Fruit fly (Drosophila melanogaster): ENCODE measurements around the gene CG2680.

The CG2680 gene

dm6 chrX:2732127-2732526 is 24.9 kb upstream of the CG2680 start, which contains the start of the genes ttm50 and CG2712 (continued):
- TF ChIP-seq CG4404 (GFP tag; IDR thresholded peaks at IDR 0.05) = peak; percentile 60
- peak; percentile 42; the same call in 1 of the 2 replicates for TF ChIP-seq Scr (GFP tag; IDR thresholded peaks at IDR 0.05; ENCODE audit: partially characterized antibody)
- TF ChIP-seq ac (GFP tag; optimal IDR thresholded peaks at IDR 0.05) = no peak
- TF ChIP-seq Sox102F (GFP tag; optimal IDR thresholded peaks at IDR 0.05) = no peak
- no peak for TF ChIP-seq Hr39 (optimal IDR thresholded peaks at IDR 0.05)
- TF ChIP-seq fu2 (GFP tag; optimal IDR thresholded peaks at IDR 0.05) = no peak
- TF ChIP-seq CHES-1-like (GFP tag; optimal IDR thresholded peaks at IDR 0.05) = no peak
- no peak for TF ChIP-seq wor (GFP tag; IDR thresholded peaks at IDR 0.05)
- TF ChIP-seq Adf1 (GFP tag; IDR thresholded peaks at IDR 0.05) = 0 out of 2 replicates have a peak, but pooled peaks have one; percentile 25
- peak; percentile 0 for TF ChIP-seq bab2 (GFP tag; optimal IDR thresholded peaks at IDR 0.05)
- TF ChIP-seq grau (tag; optimal IDR thresholded peaks at IDR 0.05) = peak; percentile 74
- no peak for TF ChIP-seq CG2199 (GFP tag; IDR thresholded peaks at IDR 0.05)
- no peak for TF ChIP-seq pros (GFP tag; optimal IDR thresholded peaks at IDR 0.05)
- peak; percentile 66 for TF ChIP-seq CG10147 (GFP tag; optimal IDR thresholded peaks at IDR 0.05)
- TF ChIP-seq Dip3 (GFP tag; optimal IDR thresholded peaks at IDR 0.05) = no peak
- no peak for TF ChIP-seq CG11456 (GFP tag; IDR thresholded peaks at IDR 0.05)
- peak; percentile 14; the same call in 1 of the 2 replicates for TF ChIP-seq CG14014 (GFP tag; IDR thresholded peaks at IDR 0.05)
- TF ChIP-seq Stat92E (GFP tag; optimal IDR thresholded peaks at IDR 0.05) = no peak
- TF ChIP-seq CG12659 (GFP tag; optimal IDR thresholded peaks at IDR 0.05) = peak; percentile 76
- peak; percentile 51; the same call in 1 of the 2 replicates for TF ChIP-seq CG6272 (GFP tag; IDR thresholded peaks at IDR 0.05)
- TF ChIP-seq CG10979 (tag; optimal IDR thresholded peaks at IDR 0.05) = peak; percentile 52
- no peak for TF ChIP-seq ATbp (GFP tag; optimal IDR thresholded peaks at IDR 0.05)
- no peak for TF ChIP-seq ab (GFP tag; optimal IDR thresholded peaks at IDR 0.05)
- peak; percentile 58; the same call in 1 of the 2 replicates for TF ChIP-seq lmd (GFP tag; IDR thresholded peaks at IDR 0.05)
- TF ChIP-seq Jarid2 (GFP tag; optimal IDR thresholded peaks at IDR 0.05) = no peak
- TF ChIP-seq tna (GFP tag; IDR thresholded peaks at IDR 0.05; ENCODE audit: partially characterized antibody) = no peak
- TF ChIP-seq CG7963 (GFP tag; IDR thresholded peaks at IDR 0.05; ENCODE audit: partially characterized antibody) = no peak
- no peak; the same call in 1 of the 2 replicates for TF ChIP-seq gsb (GFP tag; IDR thresholded peaks at IDR 0.05)
- TF ChIP-seq sima (GFP tag; optimal IDR thresholded peaks at IDR 0.05) = no peak
- no peak for TF ChIP-seq Blimp-1 (GFP tag; optimal IDR thresholded peaks at IDR 0.05)
- TF ChIP-seq Ssrp (tag; optimal IDR thresholded peaks at IDR 0.05) = peak; percentile 54
- TF ChIP-seq Oli (tag; optimal IDR thresholded peaks at IDR 0.05) = peak; percentile 57
- no peak for TF ChIP-seq jing (GFP tag; optimal IDR thresholded peaks at IDR 0.05)
- TF ChIP-seq TFAM (GFP tag; optimal IDR thresholded peaks at IDR 0.05) = no peak
- TF ChIP-seq bsh (GFP tag; optimal IDR thresholded peaks at IDR 0.05) = peak in 1 of 2 experiments; percentile 39
- no peak for TF ChIP-seq yki (optimal IDR thresholded peaks at IDR 0.05)
- peak; percentile 49 for TF ChIP-seq az2 (GFP tag; optimal IDR thresholded peaks at IDR 0.05)
- no peak for TF ChIP-seq CG1024 (GFP tag; IDR thresholded peaks at IDR 0.05)
- no peak for TF ChIP-seq Bgb (GFP tag; IDR thresholded peaks at IDR 0.05; ENCODE audit: partially characterized antibody)
- TF ChIP-seq Six4 (GFP tag; optimal IDR thresholded peaks at IDR 0.05) = peak; percentile 13
- TF ChIP-seq nmo (GFP tag; optimal IDR thresholded peaks at IDR 0.05) = peak; percentile 84
- TF ChIP-seq trem (tag; optimal IDR thresholded peaks at IDR 0.05) = peak; percentile 67
- no peak for TF ChIP-seq Atf6 (GFP tag; IDR thresholded peaks at IDR 0.05)
- no peak for TF ChIP-seq CTCF (GFP tag; optimal IDR thresholded peaks at IDR 0.05)
- TF ChIP-seq CG18599 (GFP tag; optimal IDR thresholded peaks at IDR 0.05) = no peak
- TF ChIP-seq Dbx (GFP tag; IDR thresholded peaks at IDR 0.05) = 0 out of 3 replicates have a peak, but pooled peaks have one; percentile 47
- no peak for TF ChIP-seq CG9609 (GFP tag; optimal IDR thresholded peaks at IDR 0.05)
- no peak for TF ChIP-seq CG7745 (tag; optimal IDR thresholded peaks at IDR 0.05)
- peak; percentile 49; the same call in 1 of the 3 replicates for TF ChIP-seq tgo (GFP tag; IDR thresholded peaks at IDR 0.05)
- peak; percentile 60 for TF ChIP-seq al (GFP tag; IDR thresholded peaks at IDR 0.05)
- TF ChIP-seq CG34224 (GFP tag; IDR thresholded peaks at IDR 0.05; ENCODE audit: partially characterized antibody) = no peak

Measured in whole organism, embryonic.